Worm (Caenorhabditis elegans): ENCODE results near the gene ptp-2.
A peak's percentile ranks its signal among the peaks of the same experiment; 100 is the strongest.

Gene ptp-2

ce11 chrII:5931109-5931508 lies 12.7 kb downstream of the ptp-2 start (continued):
- TF ChIP-seq F49E8.2 (tag; optimal IDR thresholded peaks at IDR 0.05; ENCODE audit: borderline replicate concordance) (no peak), tag-97 (GFP tag; IDR thresholded peaks at IDR 0.05) (no peak)

ce11 chrII:5931904-5932764 lies 13.7 kb downstream of the ptp-2 start:
- TF ChIP-seq mes-2 (tag; optimal IDR thresholded peaks at IDR 0.05; ENCODE audit: poor library complexity, severe bottlenecking) (peak; percentile 24), D1046.2 (GFP tag; IDR thresholded peaks at IDR 0.05) (no peak), ztf-7 (tag; optimal IDR thresholded peaks at IDR 0.05) (no peak), madf-5 (GFP tag; IDR thresholded peaks at IDR 0.05) (no peak), nhr-76 (tag; optimal IDR thresholded peaks at IDR 0.05) (no peak), mxl-3 (GFP tag; optimal IDR thresholded peaks at IDR 0.05) (no peak), pqm-1 (tag; optimal IDR thresholded peaks at IDR 0.05) (peak; percentile 83), sdz-12 (GFP tag; optimal IDR thresholded peaks at IDR 0.05) (no peak), F37D6.2 (tag; optimal IDR thresholded peaks at IDR 0.05) (no peak), R02D3.7 (tag; optimal IDR thresholded peaks at IDR 0.05) (no peak), spr-1 (tag; optimal IDR thresholded peaks at IDR 0.05) (no peak), T20F7.1 (GFP tag; optimal IDR thresholded peaks at IDR 0.05) (peak; percentile 43), nhr-41 (GFP tag; IDR thresholded peaks at IDR 0.05) (no peak), ceh-62 (tag; optimal IDR thresholded peaks at IDR 0.05) (no peak), aha-1 (tag) (no peak), ceh-20 (GFP tag; IDR thresholded peaks at IDR 0.05) (peak; percentile 59; the same call in 1 of the 2 replicates), rbr-2 (tag; optimal IDR thresholded peaks at IDR 0.05) (no peak), zip-2 (tag; optimal IDR thresholded peaks at IDR 0.05) (no peak), ceh-82 (tag; optimal IDR thresholded peaks at IDR 0.05) (no peak), dve-1 (tag; optimal IDR thresholded peaks at IDR 0.05; ENCODE audit: insufficient read depth) (peak; percentile 64), nhr-28 (tag; optimal IDR thresholded peaks at IDR 0.05) (peak; percentile 81), nhr-10 (tag; optimal IDR thresholded peaks at IDR 0.05) (no peak), dpl-1 (GFP tag; optimal IDR thresholded peaks at IDR 0.05) (peak; percentile 15), dmd-8 (GFP tag; IDR thresholded peaks at IDR 0.05) (no peak), T26A8.4 (GFP tag; IDR thresholded peaks at IDR 0.05) (no peak), nhr-111 (GFP tag; optimal IDR thresholded peaks at IDR 0.05) (no peak), hlh-11 (tag; optimal IDR thresholded peaks at IDR 0.05) (peak; percentile 77), nhr-102 (tag; optimal IDR thresholded peaks at IDR 0.05) (no peak), arid-1 (GFP tag; conservative IDR thresholded peaks at IDR 0.05) (no peak), aly-2 (tag; optimal IDR thresholded peaks at IDR 0.05) (no peak), tag-97 (GFP tag; IDR thresholded peaks at IDR 0.05) (no peak), ceh-28 (tag; optimal IDR thresholded peaks at IDR 0.05) (no peak), zip-11 (GFP tag; IDR thresholded peaks at IDR 0.05) (no peak), ZK337.2 (GFP tag; IDR thresholded peaks at IDR 0.05) (no peak), dmd-6 (GFP tag; IDR thresholded peaks at IDR 0.05) (peak; percentile 87), zag-1 (tag; optimal IDR thresholded peaks at IDR 0.05) (no peak), pha-4 (GFP tag; IDR thresholded peaks at IDR 0.05) (no peak), pha-4 (tag; optimal IDR thresholded peaks at IDR 0.05) (no peak), nhr-25 (tag; optimal IDR thresholded peaks at IDR 0.05; ENCODE audit: borderline replicate concordance, insufficient read depth) (no peak), daf-19 (GFP tag; conservative IDR thresholded peaks at IDR 0.05) (no peak), hif-1 (tag; optimal IDR thresholded peaks at IDR 0.05) (peak in 1 of 2 experiments; percentile 26), lir-3 (tag; optimal IDR thresholded peaks at IDR 0.05) (no peak), jun-1 (tag; optimal IDR thresholded peaks at IDR 0.05) (no peak), ctbp-1 (GFP tag; IDR thresholded peaks at IDR 0.05) (no peak), saeg-2 (GFP tag; IDR thresholded peaks at IDR 0.05) (no peak), lin-1 (GFP tag; IDR thresholded peaks at IDR 0.05) (peak; percentile 48), lim-7 (GFP tag; IDR thresholded peaks at IDR 0.05) (no peak), F49E8.2 (tag; optimal IDR thresholded peaks at IDR 0.05; ENCODE audit: borderline replicate concordance) (no peak)
